Worm (Caenorhabditis elegans) whole organism, early embryonic: ENCODE results near the gene F56B3.2.

Experiments used
- B0310.2 ChIP-seq: sonication (generic microtip); optimal IDR thresholded peaks from 2 replicates; lab custom pipeline; 2016; ENCODE audit warnings: mild to moderate bottlenecking, missing genetic modification characterization, missing compliant biosample characterization
- F13C5.2 ChIP-seq: sonication (generic microtip); optimal IDR thresholded peaks from 2 replicates; lab custom pipeline; 2017; ENCODE audit warnings: mild to moderate bottlenecking, missing genetic modification characterization, inconsistent platforms, missing compliant biosample characterization
- aly-1 ChIP-seq: sonication (generic microtip); optimal IDR thresholded peaks from 2 replicates; lab custom pipeline; 2016; ENCODE audit warnings: missing genetic modification characterization, missing compliant biosample characterization
- ama-1 ChIP-seq: fragments of 150-350 bp; optimal IDR thresholded peaks from 2 replicates; lab custom pipeline; 2014
- ceh-36 ChIP-seq: sonication (generic microtip); optimal IDR thresholded peaks from 2 replicates; lab custom pipeline; 2016; ENCODE audit warnings: missing genetic modification characterization, inconsistent platforms, missing compliant biosample characterization
- hmbx-1 ChIP-seq: sonication (generic microtip); optimal IDR thresholded peaks from 2 replicates; lab custom pipeline; 2016; ENCODE audit warnings: mild to moderate bottlenecking, missing genetic modification characterization, missing compliant biosample characterization

DNA sequence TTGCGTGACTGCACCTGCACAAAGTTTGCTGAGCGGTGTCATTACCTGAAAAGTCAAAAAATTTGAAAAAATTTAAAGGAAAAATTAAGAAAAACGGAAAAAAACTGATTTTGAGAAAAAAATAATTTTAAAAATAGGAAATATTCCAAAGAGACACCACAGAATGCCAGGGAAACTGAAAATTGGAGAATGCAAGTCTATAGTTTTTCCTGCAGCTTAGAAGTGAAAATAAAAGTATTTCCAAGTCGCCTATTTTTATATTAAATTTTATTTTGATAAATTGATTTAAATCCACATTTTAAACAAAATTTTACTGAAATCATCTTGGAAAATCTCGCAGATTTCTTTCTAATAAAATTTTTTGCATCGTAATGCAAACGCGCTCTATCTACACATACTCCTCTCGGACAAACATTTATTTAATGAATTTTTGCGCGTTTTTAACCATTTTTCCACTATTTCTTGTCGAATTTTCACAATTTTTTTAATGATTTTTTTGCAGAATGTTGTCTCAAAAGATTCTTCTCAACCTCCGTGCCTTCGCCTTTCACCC, 28.2 kb upstream of the F56B3.2 start, which contains the start of the genes F56B3.11 and ech-5:
- TF ChIP-seq B0310.2 = no peak
- TF ChIP-seq aly-1 (tag; lab: Kevin White, UChicago) = no peak
- TF ChIP-seq ceh-36 (tag; lab: Kevin White, UChicago) = no peak
- TF ChIP-seq ama-1 (lab: Kevin White, UChicago) = no peak
- TF ChIP-seq hmbx-1 = peak; percentile 42
- TF ChIP-seq F13C5.2 (tag; lab: Kevin White, UChicago) = peak; percentile 70
